Worm (Caenorhabditis elegans) whole organism, L2 larva: ENCODE measurements around the gene syf-2.

Experiments used
- C34F6.9 ChIP-seq: fragments of 150-350 bp; optimal IDR thresholded peaks from 2 replicates; lab custom pipeline; 2014; ENCODE audit warnings: missing biosample characterization, missing genetic modification characterization
- F13H6.1 ChIP-seq: sonication (generic microtip); optimal IDR thresholded peaks from 2 replicates; lab custom pipeline; 2016; ENCODE audit warnings: missing genetic modification characterization, missing compliant biosample characterization
- R02D3.7 ChIP-seq: fragments of 150-350 bp; optimal IDR thresholded peaks from 2 replicates; lab custom pipeline; 2014; ENCODE audit warnings: missing biosample characterization, missing genetic modification characterization
- ZK546.5 ChIP-seq: sonication (generic microtip); optimal IDR thresholded peaks from 2 replicates; lab custom pipeline; 2017; ENCODE audit warnings: missing biosample characterization, missing genetic modification characterization
- alr-1 ChIP-seq: fragments of 150-350 bp; optimal IDR thresholded peaks from 2 replicates; lab custom pipeline; 2014; ENCODE audit warnings: missing biosample characterization, missing genetic modification characterization
- ama-1 ChIP-seq: fragments of 150-350 bp; optimal IDR thresholded peaks from 2 replicates; lab custom pipeline; 2018; ENCODE audit warnings: inconsistent platforms
- blmp-1 ChIP-seq: sonication (generic microtip); optimal IDR thresholded peaks from 2 replicates; lab custom pipeline; 2017; ENCODE audit warnings: missing genetic modification characterization, mild to moderate bottlenecking, missing compliant biosample characterization, antibody characterized with exemption, moderate library complexity; ENCODE audit not compliant: insufficient read depth
- ceh-16 ChIP-seq: fragments of 150-350 bp; optimal IDR thresholded peaks from 2 replicates; lab custom pipeline; 2014; ENCODE audit warnings: missing biosample characterization, missing genetic modification characterization
- crh-2 ChIP-seq: sonication (generic microtip); optimal IDR thresholded peaks from 2 replicates; lab custom pipeline; 2017; ENCODE audit warnings: missing biosample characterization, missing genetic modification characterization
- dmd-4 ChIP-seq: sonication (generic microtip); optimal IDR thresholded peaks from 2 replicates; lab custom pipeline; 2017; ENCODE audit warnings: missing biosample characterization, missing genetic modification characterization
- egl-27 ChIP-seq: sonication (generic microtip); optimal IDR thresholded peaks from 3 replicates; lab custom pipeline; 2017; ENCODE audit warnings: missing biosample characterization, missing genetic modification reagents, missing genetic modification characterization
- elt-1 ChIP-seq: fragments of 150-350 bp; optimal IDR thresholded peaks from 2 replicates; lab custom pipeline; 2014; ENCODE audit warnings: missing biosample characterization, missing genetic modification characterization
- fos-1 ChIP-seq: fragments of 150-350 bp; optimal IDR thresholded peaks from 2 replicates; lab custom pipeline; 2014; ENCODE audit warnings: missing biosample characterization, missing genetic modification characterization
- gmeb-1 ChIP-seq: fragments of 150-350 bp; optimal IDR thresholded peaks from 2 replicates; lab custom pipeline; 2014; ENCODE audit warnings: missing biosample characterization, missing genetic modification characterization
- lin-13 ChIP-seq: fragments of 150-350 bp; optimal IDR thresholded peaks from 2 replicates; lab custom pipeline; 2014; ENCODE audit warnings: missing biosample characterization, missing genetic modification reagents, missing genetic modification characterization
- lsy-2 ChIP-seq, 2 experiments: fragments of 150-350 bp in 1 of 2; sonication (generic microtip) in 1 of 2; optimal IDR thresholded peaks; 2 replicates each; lab custom pipeline; 2014 to 2017; ENCODE audit warnings: missing biosample characterization in 2 of 2, missing genetic modification characterization in 2 of 2
- nhr-10 ChIP-seq: sonication (generic microtip); optimal IDR thresholded peaks from 2 replicates; lab custom pipeline; 2017; ENCODE audit warnings: missing biosample characterization, missing genetic modification characterization
- nhr-11 ChIP-seq: fragments of 150-350 bp; optimal IDR thresholded peaks from 2 replicates; lab custom pipeline; 2014; ENCODE audit warnings: missing biosample characterization, missing genetic modification characterization
- nhr-129 ChIP-seq: fragments of 150-350 bp; optimal IDR thresholded peaks from 2 replicates; lab custom pipeline; 2014; ENCODE audit warnings: missing biosample characterization, missing genetic modification characterization
- nhr-21 ChIP-seq: fragments of 150-350 bp; optimal IDR thresholded peaks from 2 replicates; lab custom pipeline; 2014; ENCODE audit warnings: missing biosample characterization, missing genetic modification characterization
- nhr-23 ChIP-seq: fragments of 150-350 bp; optimal IDR thresholded peaks from 2 replicates; lab custom pipeline; 2014; ENCODE audit warnings: missing biosample characterization, missing genetic modification reagents, missing genetic modification characterization
- nhr-237 ChIP-seq: fragments of 150-350 bp; optimal IDR thresholded peaks from 2 replicates; lab custom pipeline; 2014; ENCODE audit warnings: missing biosample characterization, missing genetic modification characterization
- nhr-25 ChIP-seq: fragments of 150-350 bp; sonication (generic microtip); optimal IDR thresholded peaks from 3 replicates; lab custom pipeline; 2014; ENCODE audit warnings: missing biosample characterization, missing genetic modification characterization
- sem-4 ChIP-seq: fragments of 150-350 bp; optimal IDR thresholded peaks from 2 replicates; lab custom pipeline; 2014; ENCODE audit warnings: missing biosample characterization, missing genetic modification reagents, missing genetic modification characterization
- skn-1 ChIP-seq: sonication (generic microtip); optimal IDR thresholded peaks from 2 replicates; lab custom pipeline; 2017; ENCODE audit warnings: missing biosample characterization, missing genetic modification characterization
- sma-3 ChIP-seq: sonication (generic microtip); optimal IDR thresholded peaks from 2 replicates; lab custom pipeline; 2016; ENCODE audit warnings: missing genetic modification reagents, missing genetic modification characterization, missing compliant biosample characterization
- sma-9 ChIP-seq, 2 experiments: fragments of 150-350 bp in 1 of 2; sonication (generic microtip) in 1 of 2; optimal IDR thresholded peaks; 2 replicates each; lab custom pipeline; 2014 to 2016; ENCODE audit warnings: missing genetic modification characterization in 2 of 2, mild to moderate bottlenecking in 1 of 2, missing biosample characterization in 1 of 2, missing compliant biosample characterization in 1 of 2, missing genetic modification reagents in 1 of 2, moderate library complexity in 1 of 2
- unc-55 ChIP-seq: fragments of 150-350 bp; sonication (generic microtip); optimal IDR thresholded peaks from 3 replicates; lab custom pipeline; 2014; ENCODE audit warnings: missing biosample characterization, missing genetic modification reagents, missing genetic modification characterization
- zag-1 ChIP-seq: fragments of 150-350 bp; optimal IDR thresholded peaks from 2 replicates; lab custom pipeline; 2014; ENCODE audit warnings: missing biosample characterization, missing genetic modification characterization
- ztf-1 ChIP-seq: fragments of 200-800 bp; sonication (Bioruptor generic); conservative IDR thresholded peaks from 2 replicates; pipeline ENCODE4 v1.3.6; 2022; ENCODE audit warnings: missing genetic modification characterization, missing compliant biosample characterization
- ztf-11 ChIP-seq: sonication (generic microtip); optimal IDR thresholded peaks from 2 replicates; lab custom pipeline; 2017; ENCODE audit warnings: missing biosample characterization, missing genetic modification characterization
- ztf-4 ChIP-seq: fragments of 150-350 bp; optimal IDR thresholded peaks from 2 replicates; lab custom pipeline; 2014; ENCODE audit warnings: missing biosample characterization, missing genetic modification characterization

The syf-2 gene

ce11 chrIII:7189581-7190128, 27.7 kb upstream of the syf-2 start, which contains the start of gene rps-21 (continued):
- TF ChIP-seq ztf-11 (tag; lab: Kevin White, UChicago), result no peak
- peak; percentile 43 for TF ChIP-seq blmp-1 (tag; lab: Kevin White, UChicago)
- no peak for TF ChIP-seq nhr-11 (tag; lab: Kevin White, UChicago)
- TF ChIP-seq elt-1 (tag; lab: Kevin White, UChicago), result no peak
- TF ChIP-seq ZK546.5 (tag; lab: Kevin White, UChicago), result peak; percentile 74
- TF ChIP-seq sma-3 (GFP tag; lab: Kevin White, UChicago), result peak; percentile 84

DNA sequence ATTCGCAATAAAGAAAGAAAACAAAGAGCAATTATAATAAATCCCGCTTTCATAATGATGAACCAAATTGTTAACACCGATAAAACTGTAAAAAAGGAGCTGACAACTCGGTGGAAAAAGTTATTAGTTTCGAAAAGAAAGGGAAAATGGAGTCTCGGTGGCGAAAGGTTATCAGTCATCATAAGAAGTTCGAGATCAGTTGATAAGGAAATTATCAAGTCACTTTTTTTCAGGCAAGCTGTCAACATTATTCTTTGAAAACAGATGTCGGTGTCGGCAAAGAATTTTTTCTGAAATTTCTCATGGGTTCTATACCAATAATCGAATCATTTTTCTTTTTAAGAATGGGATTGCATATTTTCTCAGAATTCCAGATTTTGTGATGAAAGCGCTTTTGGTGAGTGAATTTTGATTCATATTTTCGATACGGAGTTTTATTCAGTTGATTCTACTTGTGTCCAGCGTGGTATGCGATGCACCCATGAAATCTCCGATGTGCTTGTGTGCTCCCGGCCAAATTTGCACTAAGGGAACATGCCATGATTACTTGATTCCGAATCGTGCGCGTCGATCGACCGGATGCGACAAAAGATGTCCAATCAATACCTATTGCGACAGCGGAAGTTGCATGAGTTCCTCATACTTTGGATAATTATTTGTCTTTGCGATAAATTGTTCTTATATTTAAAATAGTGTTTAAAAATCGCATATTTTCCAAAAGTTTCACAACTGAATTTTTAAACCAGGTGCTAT, 26.6 kb upstream of the syf-2 start, which contains the start of the genes F37C12.21 and F37C12.10:
Gene F37C12.21, plus strand, starts transcription at position 58 of the 753 bp plus-strand sequence.
Gene F37C12.10, minus strand, starts transcription at position 85 of the 753 bp plus-strand sequence.
- no peak for TF ChIP-seq zag-1 (tag; lab: Kevin White, UChicago)
- TF ChIP-seq fos-1 (tag; lab: Kevin White, UChicago), result peak; percentile 59

DNA sequence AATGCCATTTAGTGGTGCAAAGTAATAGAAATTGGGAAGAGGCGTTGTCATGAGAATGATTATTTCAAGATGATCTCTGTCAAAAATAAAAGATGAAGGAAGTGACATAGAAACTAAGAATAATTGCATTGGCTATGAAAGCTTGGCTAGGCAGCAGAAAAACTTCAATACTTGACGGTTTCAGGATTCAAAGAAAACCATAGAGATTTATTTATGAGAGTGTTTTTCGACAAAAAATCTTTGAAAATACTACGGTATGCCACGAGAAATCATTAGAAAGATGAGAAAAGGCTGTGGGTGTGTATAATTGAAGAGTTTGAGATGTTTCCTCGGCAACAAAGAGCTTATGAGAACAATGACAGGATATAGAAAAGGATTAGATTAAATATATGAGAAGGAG, 23.6 kb upstream of the syf-2 start, which contains the start of gene F37C12.14:
Gene F37C12.14, minus strand, starts transcription at position 101 of the 400 bp plus-strand sequence.
- TF ChIP-seq dmd-4 (tag; lab: Kevin White, UChicago) (no peak), R02D3.7 (tag; lab: Kevin White, UChicago) (no peak), ztf-4 (tag; lab: Kevin White, UChicago) (no peak)

DNA sequence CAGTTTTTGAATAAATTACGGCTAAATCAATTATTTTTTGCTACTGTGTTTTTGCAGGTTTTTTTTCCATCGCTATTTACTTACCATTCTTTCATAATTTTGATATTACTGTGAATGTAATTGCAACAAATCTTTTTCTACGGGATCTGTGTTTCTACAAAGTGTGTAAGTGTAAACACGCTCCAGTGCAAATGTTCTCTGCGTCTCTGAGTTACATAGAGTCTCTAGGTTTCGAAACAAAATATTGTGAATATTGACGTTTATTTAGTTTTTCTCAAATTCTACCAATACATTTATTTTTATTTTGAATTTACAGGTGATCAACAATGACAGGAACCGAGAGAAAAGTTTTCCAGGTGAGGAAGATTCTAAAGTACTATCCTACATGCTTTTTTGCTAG, 22.1 kb upstream of the syf-2 start, which contains the start of gene yju-2:
Gene yju-2, plus strand, starts transcription at position 315 of the 400 bp plus-strand sequence.
- peak; percentile 59 for TF ChIP-seq gmeb-1 (tag; lab: Kevin White, UChicago)
- no peak for TF ChIP-seq zag-1 (tag; lab: Kevin White, UChicago)
- TF ChIP-seq F13H6.1, result peak; percentile 35
- no peak for TF ChIP-seq egl-27 (tag; lab: Kevin White, UChicago)
- TF ChIP-seq skn-1 (tag; lab: Kevin White, UChicago), result peak; percentile 15
- peak; percentile 32 for TF ChIP-seq nhr-21 (tag; lab: Kevin White, UChicago)
- TF ChIP-seq elt-1 (tag; lab: Kevin White, UChicago), result no peak
- no peak for TF ChIP-seq ceh-16 (tag; lab: Kevin White, UChicago)
- TF ChIP-seq ama-1 (lab: Kevin White, UChicago), result peak; percentile 15
- peak; percentile 49 for TF ChIP-seq sma-9 (GFP tag; optimal IDR thresholded peaks at IDR 0.05; lab: Kevin White, UChicago)
- TF ChIP-seq sma-9 (tag; optimal IDR thresholded peaks at IDR 0.05; lab: Kevin White, UChicago), result no peak
- peak; percentile 47 for TF ChIP-seq sem-4 (tag; lab: Kevin White, UChicago)
- TF ChIP-seq fos-1 (tag; lab: Kevin White, UChicago), result peak; percentile 32
- no peak for TF ChIP-seq nhr-237 (tag; lab: Kevin White, UChicago)
- peak; percentile 82 for TF ChIP-seq nhr-129 (tag; lab: Kevin White, UChicago)
- TF ChIP-seq sma-3 (GFP tag; lab: Kevin White, UChicago), result peak; percentile 34
- peak; percentile 36 for TF ChIP-seq lin-13 (GFP tag; lab: Kevin White, UChicago)
- TF ChIP-seq dmd-4 (tag; lab: Kevin White, UChicago), result no peak
- TF ChIP-seq crh-2 (tag; lab: Kevin White, UChicago), result peak; percentile 67
- TF ChIP-seq nhr-10 (tag; lab: Kevin White, UChicago), result no peak
- TF ChIP-seq C34F6.9 (tag; lab: Kevin White, UChicago), result peak; percentile 92
- peak; percentile 87 for TF ChIP-seq unc-55
- TF ChIP-seq nhr-25 (tag; lab: Kevin White, UChicago), result peak; percentile 54
- TF ChIP-seq ztf-1 (GFP tag; lab: Robert Waterston, UW), result no peak
- peak; percentile 29 to 82 for TF ChIP-seq lsy-2 (tag; optimal IDR thresholded peaks at IDR 0.05; lab: Kevin White, UChicago)
- peak; percentile 36 for TF ChIP-seq ztf-4 (tag; lab: Kevin White, UChicago)

ce11 chrIII:7181822-7182221, 19.9 kb upstream of the syf-2 start, which contains the start of gene epg-4:
Gene epg-4, plus strand, starts transcription at chrIII:7182167.
- TF ChIP-seq lsy-2 (tag; optimal IDR thresholded peaks at IDR 0.05; lab: Kevin White, UChicago) (peak in 1 of 2 experiments; percentile 57), alr-1 (tag; lab: Kevin White, UChicago) (no peak), C34F6.9 (tag; lab: Kevin White, UChicago) (peak; percentile 76), nhr-129 (tag; lab: Kevin White, UChicago) (peak; percentile 78), fos-1 (tag; lab: Kevin White, UChicago) (peak; percentile 48), unc-55 (peak; percentile 57), crh-2 (tag; lab: Kevin White, UChicago) (peak; percentile 21), nhr-23 (tag; lab: Kevin White, UChicago) (no peak)
- TF ChIP-seq, all 48 proteins: peak for 6
